Worm (Caenorhabditis elegans): Measurements from ENCODE around the gene igcm-4.

- TF ChIP-seq mdl-1 (tag; optimal IDR thresholded peaks at IDR 0.05), result no peak
- no peak for TF ChIP-seq elt-3 (tag; optimal IDR thresholded peaks at IDR 0.05)
- TF ChIP-seq efl-1 (optimal IDR thresholded peaks at IDR 0.05), result no peak
- TF ChIP-seq efl-1 (GFP tag; optimal IDR thresholded peaks at IDR 0.05 in 1 of 2), result no peak
These were observed 32.7 kb upstream of the igcm-4 start for ce11 chrX:2078822-2079221.
